Worm (Caenorhabditis elegans): ENCODE data around the gene oac-21.

oac-21 gene

DNA sequence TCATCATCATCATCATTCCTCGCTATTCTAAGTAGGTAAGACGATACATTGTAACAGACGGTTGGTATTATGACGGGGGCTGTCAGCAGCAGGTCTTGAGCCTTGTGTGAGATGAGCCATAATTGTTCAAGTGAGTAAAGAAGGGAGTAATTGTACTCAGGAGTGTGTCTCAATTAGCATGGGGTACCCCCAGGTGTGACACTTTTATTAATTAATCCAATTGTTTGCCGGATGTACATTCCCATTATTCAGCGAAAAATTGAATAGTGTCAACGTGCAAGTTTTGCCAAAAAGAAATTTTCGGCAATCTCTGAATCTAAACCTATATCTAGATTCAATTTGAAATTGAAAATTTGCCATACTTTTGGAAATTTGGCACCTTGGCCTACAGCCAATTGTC is 40.1 kb upstream of the oac-21 start:
- TF ChIP-seq B0336.3 (GFP tag; IDR thresholded peaks at IDR 0.05) (no peak), snpc-3.4 (tag; optimal IDR thresholded peaks at IDR 0.05) (no peak), tbx-9 (tag; optimal IDR thresholded peaks at IDR 0.05; ENCODE audit: borderline replicate concordance) (no peak), snpc-1.1 (tag; optimal IDR thresholded peaks at IDR 0.05; ENCODE audit: insufficient read depth) (no peak), hlh-26 (GFP tag; conservative IDR thresholded peaks at IDR 0.05) (no peak), athp-1 (tag; optimal IDR thresholded peaks at IDR 0.05) (no peak), fkh-3 (tag; optimal IDR thresholded peaks at IDR 0.05) (no peak), xnd-1 (tag; optimal IDR thresholded peaks at IDR 0.05) (no peak), pha-4 (tag; optimal IDR thresholded peaks at IDR 0.05) (no peak), Y53G8AR.9 (GFP tag; conservative IDR thresholded peaks at IDR 0.05) (no peak), atf-7 (tag; optimal IDR thresholded peaks at IDR 0.05) (no peak)

DNA sequence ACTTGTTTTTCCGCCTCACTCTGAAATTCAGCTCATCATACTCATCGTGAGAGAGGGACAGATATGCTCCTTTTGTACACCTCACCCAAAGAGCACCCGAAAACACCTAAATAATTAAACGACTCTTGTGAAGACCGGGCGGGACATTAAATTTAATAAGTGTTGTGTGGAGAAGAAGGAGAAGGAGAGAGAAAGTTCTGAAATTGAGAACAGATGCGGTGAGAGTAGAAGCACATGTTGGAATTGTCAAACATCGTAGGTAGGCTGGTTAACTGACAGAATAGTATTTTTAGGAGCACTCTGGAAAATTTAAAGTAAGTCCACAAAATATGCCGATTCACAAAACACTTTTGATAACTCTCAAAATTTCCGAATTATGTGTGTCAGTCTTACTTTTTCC is 35.5 kb upstream of the oac-21 start:
- TF ChIP-seq hlh-26 (GFP tag; conservative IDR thresholded peaks at IDR 0.05) (no peak), efl-1 (GFP tag; optimal IDR thresholded peaks at IDR 0.05) (no peak), F23B12.7 (tag; optimal IDR thresholded peaks at IDR 0.05; ENCODE audit: insufficient read depth) (no peak), ztf-25 (GFP tag; IDR thresholded peaks at IDR 0.05) (no peak), hmg-1.2 (GFP tag; IDR thresholded peaks at IDR 0.05) (no peak), mel-28 (tag; optimal IDR thresholded peaks at IDR 0.05; ENCODE audit: borderline replicate concordance) (no peak), ztf-26 (tag; optimal IDR thresholded peaks at IDR 0.05) (no peak), aptf-2 (GFP tag; conservative IDR thresholded peaks at IDR 0.05) (no peak), ekl-4 (GFP tag; IDR thresholded peaks at IDR 0.05) (no peak)

ce11 chrIV:3854606-3855005 is 34.5 kb upstream of the oac-21 start:
- TF ChIP-seq ztf-25 (GFP tag; IDR thresholded peaks at IDR 0.05) (no peak), akir-1 (GFP tag; optimal IDR thresholded peaks at IDR 0.05) (no peak), zfh-2 (GFP tag; conservative IDR thresholded peaks at IDR 0.05) (peak; percentile 50), T26A5.8 (tag; optimal IDR thresholded peaks at IDR 0.05) (no peak), dox-1 (GFP tag; IDR thresholded peaks at IDR 0.05) (peak; percentile 30; the same call in 1 of the 2 replicates), D2030.7 (GFP tag; IDR thresholded peaks at IDR 0.05) (no peak), dpff-1 (tag; optimal IDR thresholded peaks at IDR 0.05) (no peak), nhr-80 (tag; optimal IDR thresholded peaks at IDR 0.05) (no peak)

DNA sequence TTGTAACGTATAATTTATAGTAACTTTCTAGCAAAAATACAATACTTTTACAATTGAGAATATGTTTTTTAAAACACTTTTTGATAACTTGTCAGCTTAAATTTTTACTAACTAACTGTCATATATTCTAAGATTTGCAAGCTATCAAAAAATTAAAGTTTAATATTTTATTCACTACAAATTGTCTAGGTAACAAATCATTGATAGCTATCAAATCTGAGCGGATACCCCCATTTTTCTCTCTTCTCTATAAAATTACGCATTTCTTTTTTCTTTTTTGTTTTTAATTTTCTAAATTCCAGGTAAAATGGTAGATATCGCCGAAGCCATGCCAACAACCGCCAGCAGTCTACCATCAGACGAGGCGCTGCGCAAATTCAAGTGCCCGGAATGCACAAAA is 33.5 kb upstream of the oac-21 start, which contains the start of gene zag-1:
zag-1 (plus strand) TSS at position 301 of the 400 bp plus-strand sequence.
- TF ChIP-seq attf-5 (GFP tag; optimal IDR thresholded peaks at IDR 0.05) (no peak), unc-130 (GFP tag; optimal IDR thresholded peaks at IDR 0.05) (no peak), efl-1 (GFP tag; optimal IDR thresholded peaks at IDR 0.05) (no peak)

DNA sequence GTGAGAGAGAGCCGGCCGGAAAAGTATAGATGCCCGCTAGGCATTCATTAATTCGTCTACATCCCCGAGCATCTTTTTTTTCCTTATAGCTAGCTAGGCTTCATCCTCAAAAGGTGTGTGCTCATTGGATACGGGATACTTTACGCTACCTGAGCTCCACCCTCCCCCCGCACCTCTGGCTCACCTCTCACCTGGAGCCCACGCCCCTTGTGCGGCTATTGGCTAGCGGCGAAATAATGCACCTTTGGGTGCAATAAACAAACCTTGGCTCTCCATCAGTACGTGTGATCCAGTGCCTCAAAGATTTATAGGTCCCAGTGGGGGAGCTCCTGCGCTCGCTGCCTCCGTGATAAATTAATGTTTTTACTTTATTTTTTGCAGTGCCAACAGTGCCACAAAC is 32.9 kb upstream of the oac-21 start:
- no peak for TF ChIP-seq snpc-1.3 (tag; optimal IDR thresholded peaks at IDR 0.05; ENCODE audit: insufficient read depth)
- TF ChIP-seq zfh-2 (GFP tag; conservative IDR thresholded peaks at IDR 0.05) = 0 out of 2 replicates have a peak, but pooled peaks have one; percentile 22

DNA sequence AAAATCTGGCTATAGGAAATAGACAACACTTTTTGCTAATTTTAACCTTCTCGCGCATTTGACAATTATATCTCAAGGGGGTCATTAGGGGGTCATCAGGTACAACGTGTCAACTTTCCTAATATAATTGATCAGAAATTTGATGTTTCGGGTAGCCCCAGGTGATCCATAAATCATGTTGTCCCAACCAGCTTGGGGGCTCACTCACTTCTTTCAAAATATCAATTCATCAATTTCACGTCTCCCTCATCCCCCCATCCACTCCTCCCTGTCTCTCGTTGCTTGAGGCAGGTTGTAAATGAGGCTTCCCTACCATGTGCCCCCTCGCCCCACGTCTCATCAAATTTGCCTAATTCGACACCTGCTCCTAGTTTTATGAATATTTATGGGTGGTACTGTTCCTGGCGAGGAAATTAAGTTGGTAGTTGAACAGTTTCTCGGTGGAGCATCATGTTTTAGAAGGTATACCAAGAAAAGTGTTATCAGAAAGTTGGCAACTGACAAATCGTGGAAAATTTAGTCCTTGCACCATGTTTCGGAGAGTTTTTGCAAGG is 31.0 kb upstream of the oac-21 start:
- TF ChIP-seq unc-62 (GFP tag; optimal IDR thresholded peaks at IDR 0.05) (no peak), rpc-1 (optimal IDR thresholded peaks at IDR 0.05) (no peak), rpc-1 (tag; optimal IDR thresholded peaks at IDR 0.05) (no peak), Y53F4B.3 (GFP tag; IDR thresholded peaks at IDR 0.05) (no peak), sdz-38 (tag; optimal IDR thresholded peaks at IDR 0.05) (no peak), rec-8 (tag; optimal IDR thresholded peaks at IDR 0.05) (no peak), sea-2 (GFP tag; IDR thresholded peaks at IDR 0.05) (no peak), egl-44 (GFP tag; IDR thresholded peaks at IDR 0.05) (no peak), hlh-26 (GFP tag; conservative IDR thresholded peaks at IDR 0.05) (no peak), mel-28 (tag; optimal IDR thresholded peaks at IDR 0.05; ENCODE audit: borderline replicate concordance) (no peak), atf-7 (tag; optimal IDR thresholded peaks at IDR 0.05) (no peak), nfyb-1 (GFP tag; IDR thresholded peaks at IDR 0.05) (no peak), ztf-25 (GFP tag; IDR thresholded peaks at IDR 0.05) (no peak), F55B11.4 (tag; optimal IDR thresholded peaks at IDR 0.05; ENCODE audit: borderline replicate concordance, insufficient read depth) (no peak), ccch-3 (GFP tag; optimal IDR thresholded peaks at IDR 0.05) (no peak)
